Fruit fly (Drosophila melanogaster) whole organism: ENCODE measurements around the gene lectin-24A.

Experiments
- Dll ChIP-seq: fragments of >200 bp; optimal IDR thresholded peaks from 2 replicates; lab custom pipeline; 2017
- EcR ChIP-seq, 2 experiments: fragments of >200 bp; optimal IDR thresholded peaks; 2 replicates each; lab custom pipeline; 2017; ENCODE audit warnings: missing biosample characterization in 2 of 2, missing genetic modification characterization in 2 of 2, missing genetic modification reagents in 2 of 2
- pan ChIP-seq: fragments of >200 bp; optimal IDR thresholded peaks from 2 replicates; lab custom pipeline; 2017
- psq ChIP-seq: fragments of >200 bp; optimal IDR thresholded peaks from 2 replicates; lab custom pipeline; 2017

DNA sequence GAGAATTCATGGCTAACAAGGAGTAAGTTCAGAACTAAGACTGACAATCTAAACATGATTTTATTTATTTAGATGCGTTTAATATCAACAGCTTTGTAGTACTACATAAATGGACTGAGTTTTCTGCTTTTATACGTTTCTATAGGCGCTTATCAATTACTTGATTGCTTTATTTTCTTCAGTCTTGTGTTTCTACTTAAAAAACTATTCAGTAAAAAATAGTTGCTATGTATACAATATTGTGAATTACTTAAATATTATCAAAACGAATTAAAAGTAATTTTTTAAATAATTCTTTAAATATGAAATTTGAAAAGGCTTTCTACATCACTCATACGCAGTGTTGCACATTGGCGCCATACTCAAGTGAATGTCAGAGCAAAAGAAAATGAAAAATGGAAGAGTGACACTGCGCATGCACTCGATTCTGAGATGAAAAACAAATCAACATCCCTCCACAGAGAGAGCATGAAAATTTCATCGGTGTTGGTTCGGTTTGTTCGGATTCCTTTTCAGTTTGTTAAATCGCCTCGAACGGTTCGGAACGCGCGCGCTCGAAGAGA lies at the start of gene lectin-24A, which contains the start of gene Shaw:
- no peak for TF ChIP-seq pan (lab: Kevin White, UChicago)
- no peak for TF ChIP-seq EcR (GFP tag; optimal IDR thresholded peaks at IDR 0.05; lab: Kevin White, UChicago)
- TF ChIP-seq Dll (lab: Kevin White, UChicago), result no peak
- TF ChIP-seq psq (lab: Kevin White, UChicago), result no peak
